Worm (Caenorhabditis elegans) whole organism, L4/young adult: ENCODE data around the gene K03B4.8.
A peak's percentile ranks its signal among the peaks of the same experiment; 100 is the strongest.

Experiments used
- W03F9.2 ChIP-seq: fragments of 150-350 bp; optimal IDR thresholded peaks from 2 replicates; lab custom pipeline; 2014; ENCODE audit warnings: missing biosample characterization, missing genetic modification characterization
- dao-5 ChIP-seq: sonication (generic microtip); optimal IDR thresholded peaks from 2 replicates; lab custom pipeline; 2016; ENCODE audit warnings: missing genotype, missing genetic modification characterization, moderate library complexity, missing compliant biosample characterization
- him-1 ChIP-seq: sonication (generic microtip); optimal IDR thresholded peaks from 2 replicates; lab custom pipeline; 2016; ENCODE audit warnings: missing genotype, missing genetic modification reagents, missing genetic modification characterization, missing compliant biosample characterization

The K03B4.8 gene

DNA sequence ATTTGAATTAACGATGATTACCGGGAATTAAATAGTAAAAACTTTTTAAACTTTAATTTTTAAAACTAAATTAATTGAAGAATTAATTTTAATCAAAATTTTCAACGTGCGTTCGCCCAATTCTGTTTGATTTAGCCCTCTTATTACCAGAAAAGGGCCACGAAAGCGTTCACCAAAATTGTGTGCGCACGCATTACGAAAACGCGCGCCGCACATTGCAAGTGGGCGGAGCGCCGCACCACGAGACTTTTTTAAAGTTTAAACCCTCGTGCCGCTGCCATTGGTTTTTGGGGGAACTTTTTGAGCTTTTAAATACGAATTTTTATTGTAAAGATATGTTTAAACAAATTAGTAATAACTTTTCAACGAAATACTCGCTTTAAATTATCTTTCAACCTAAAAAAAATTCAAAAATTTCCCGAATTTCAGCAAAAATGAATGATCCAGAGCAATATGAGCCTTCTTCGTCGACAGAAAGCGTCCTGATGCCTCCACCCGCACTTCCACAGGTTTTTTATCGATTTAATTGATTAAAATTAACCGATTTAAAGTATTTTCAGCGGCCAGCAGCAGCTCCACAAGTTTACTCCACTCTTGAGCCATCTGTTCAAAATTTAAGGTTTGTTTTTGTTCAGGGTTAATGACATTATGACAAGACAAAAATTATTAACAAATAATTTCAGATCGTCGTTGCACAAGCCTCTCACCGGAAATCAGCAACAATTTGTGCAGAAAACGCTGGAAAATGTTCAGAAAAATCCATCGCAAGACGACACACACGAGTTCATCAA is 12.5 kb upstream of the K03B4.8 start, which contains the start of gene taf-10:
Gene taf-10, plus strand, starts transcription at position 424 of the 791 bp plus-strand sequence.
- TF ChIP-seq W03F9.2 (tag; lab: Kevin White, UChicago), result peak; percentile 54
- no peak for TF ChIP-seq him-1 (tag; lab: Kevin White, UChicago)

DNA sequence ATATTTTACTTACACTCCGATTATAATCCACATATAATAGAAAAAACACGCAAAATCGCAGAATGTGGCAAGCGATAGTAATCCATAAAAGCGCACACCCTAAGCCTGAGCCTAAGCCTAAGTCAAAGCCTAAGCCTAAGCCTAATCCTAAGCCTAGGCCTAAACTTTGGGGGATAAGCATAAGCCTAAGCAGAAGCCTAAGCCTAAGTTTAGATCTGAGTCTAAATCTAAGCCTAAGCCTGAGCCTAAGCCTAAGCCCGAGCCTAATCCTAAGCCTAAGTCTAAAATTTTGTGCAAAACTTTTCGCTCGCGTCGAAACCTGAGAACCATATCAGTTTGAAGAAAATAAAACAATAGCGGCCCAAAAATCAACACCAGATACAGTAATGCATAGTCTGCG is 9.7 kb upstream of the K03B4.8 start:
- TF ChIP-seq him-1 (tag; lab: Kevin White, UChicago) (no peak), W03F9.2 (tag; lab: Kevin White, UChicago) (no peak), dao-5 (tag; lab: Kevin White, UChicago) (no peak)

DNA sequence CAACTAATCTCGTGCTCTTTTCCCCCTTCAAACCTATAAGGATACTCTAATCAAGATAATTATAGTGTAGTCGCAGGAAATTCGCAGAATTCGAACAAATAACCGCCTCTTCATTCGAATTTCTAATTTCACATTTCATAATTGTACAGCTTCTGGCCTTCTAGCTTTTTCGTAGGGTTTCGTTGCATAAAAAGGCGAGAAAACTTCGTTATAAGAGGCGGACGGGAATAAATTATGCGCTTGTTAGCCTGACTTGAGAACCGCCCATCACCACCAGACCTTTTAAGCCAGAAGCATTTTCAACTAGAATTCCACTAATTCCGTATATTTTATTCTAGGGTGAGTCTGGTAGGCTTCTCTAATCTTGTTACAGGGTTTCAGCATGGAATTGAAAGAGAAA is 7.3 kb upstream of the K03B4.8 start, which contains the start of gene K03B4.4:
Gene K03B4.4, plus strand, starts transcription at position 301 of the 400 bp plus-strand sequence.
- TF ChIP-seq dao-5 (tag; lab: Kevin White, UChicago) (no peak), him-1 (tag; lab: Kevin White, UChicago) (no peak), W03F9.2 (tag; lab: Kevin White, UChicago) (no peak)

DNA sequence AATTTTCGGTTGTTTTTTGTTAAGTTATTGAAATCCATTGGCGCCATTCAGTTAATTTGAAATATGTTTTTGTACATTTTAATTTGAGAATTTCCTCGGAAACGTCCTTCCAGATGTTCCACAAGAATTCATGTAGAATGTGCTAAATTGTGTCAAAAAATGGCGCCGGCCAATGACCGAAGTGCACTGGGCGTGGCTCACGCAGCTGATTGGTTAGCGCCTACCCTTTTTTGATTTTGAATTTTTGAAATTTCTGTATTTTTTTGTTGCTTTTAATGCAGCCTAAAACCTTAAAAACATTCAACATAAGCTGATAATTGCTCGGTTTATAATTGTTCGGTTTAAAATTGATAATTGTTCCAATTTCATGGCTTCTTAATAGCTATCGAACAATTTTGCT is 2.4 kb upstream of the K03B4.8 start:
- TF ChIP-seq W03F9.2 (tag; lab: Kevin White, UChicago), result no peak
- no peak for TF ChIP-seq dao-5 (tag; lab: Kevin White, UChicago)
- no peak for TF ChIP-seq him-1 (tag; lab: Kevin White, UChicago)

DNA sequence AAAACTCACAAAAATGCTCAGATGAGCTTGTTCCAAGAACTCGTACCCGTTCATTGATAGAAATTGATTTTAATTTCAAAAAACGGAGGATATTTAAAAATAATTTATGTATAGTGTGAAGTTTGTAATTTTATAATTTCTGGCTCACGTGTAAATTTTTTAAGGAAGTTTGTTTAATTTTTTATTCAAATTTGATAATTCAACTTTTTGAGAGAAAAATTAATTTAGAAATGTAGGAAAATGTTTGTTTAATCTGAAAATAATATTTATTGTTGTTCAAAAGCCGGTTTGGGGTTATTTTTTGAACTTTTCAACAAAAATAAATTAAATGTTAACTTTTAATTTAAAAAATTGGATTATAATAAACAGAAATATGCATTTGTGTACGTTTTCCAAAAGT is 1.7 kb upstream of the K03B4.8 start, which contains the start of gene K03B4.6:
Gene K03B4.6, minus strand, starts transcription at position 101 of the 400 bp plus-strand sequence.
- TF ChIP-seq dao-5 (tag; lab: Kevin White, UChicago) (no peak), W03F9.2 (tag; lab: Kevin White, UChicago) (no peak), him-1 (tag; lab: Kevin White, UChicago) (no peak)

DNA sequence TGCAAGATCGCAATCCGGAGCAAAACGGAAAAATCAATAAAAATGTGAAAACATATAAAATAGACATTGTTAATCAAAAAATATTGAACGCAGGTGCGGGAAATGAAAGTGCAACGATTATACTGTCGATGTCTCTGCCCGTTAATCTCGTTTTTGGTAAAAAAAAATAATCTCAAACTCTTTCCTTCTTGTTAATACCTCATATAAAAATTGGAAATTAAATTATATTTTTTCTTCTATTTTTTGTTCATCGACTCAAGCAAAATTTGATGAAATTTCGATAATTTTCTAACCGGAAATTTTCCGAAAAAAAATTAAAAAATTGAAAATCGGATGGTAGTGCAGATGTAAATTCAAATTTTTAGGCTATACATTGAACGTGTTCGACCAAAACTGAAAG is 1.9 kb downstream of the K03B4.8 start, which contains the start of gene K03B4.9:
Gene K03B4.9, minus strand, starts transcription at position 101 of the 400 bp plus-strand sequence.
- TF ChIP-seq him-1 (tag; lab: Kevin White, UChicago) (no peak), W03F9.2 (tag; lab: Kevin White, UChicago) (no peak), dao-5 (tag; lab: Kevin White, UChicago) (no peak)

DNA sequence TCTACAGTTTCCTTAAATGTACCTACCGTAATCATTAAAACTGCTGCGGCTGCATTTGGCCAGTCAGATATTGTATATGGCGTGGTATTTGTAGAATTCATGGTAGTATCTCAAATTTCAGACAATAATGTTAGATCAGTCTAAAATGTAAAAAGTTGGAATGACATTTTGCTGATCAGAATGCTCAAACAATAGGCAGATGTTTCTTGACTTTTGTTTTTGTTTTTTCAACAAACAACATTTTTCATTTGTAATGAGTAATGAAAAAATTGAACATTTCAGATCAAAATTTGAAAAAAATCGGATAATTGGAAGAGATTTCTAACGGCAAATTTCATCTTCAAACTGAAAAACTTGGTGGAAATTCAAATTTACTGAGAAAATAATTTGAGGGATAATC is 5.8 kb downstream of the K03B4.8 start, which contains the start of gene srx-77:
Gene srx-77, minus strand, starts transcription at position 101 of the 400 bp plus-strand sequence.
- TF ChIP-seq dao-5 (tag; lab: Kevin White, UChicago) (no peak), W03F9.2 (tag; lab: Kevin White, UChicago) (no peak), him-1 (tag; lab: Kevin White, UChicago) (no peak)

DNA sequence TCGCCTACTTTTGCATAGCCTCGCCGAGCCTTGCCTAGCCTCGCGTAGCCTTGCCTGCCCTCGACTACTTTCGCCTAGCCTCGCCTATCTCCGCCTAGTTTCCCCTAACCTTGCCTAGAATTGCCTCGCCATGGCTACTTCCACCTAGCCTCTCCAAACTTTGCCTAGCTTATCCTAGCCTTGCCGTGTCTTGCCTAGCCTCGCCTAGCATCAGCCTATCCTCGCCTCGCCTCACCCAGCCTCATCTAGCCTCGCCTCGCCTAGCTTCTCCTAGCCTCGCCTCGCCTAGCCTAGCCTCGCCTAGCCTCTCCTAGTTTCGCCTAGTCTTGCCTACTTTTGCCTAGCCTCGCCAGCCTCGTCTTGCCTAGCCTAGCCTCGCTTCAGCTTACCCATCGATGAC is 7.3 kb downstream of the K03B4.8 start:
- no peak for TF ChIP-seq W03F9.2 (tag; lab: Kevin White, UChicago)
- TF ChIP-seq dao-5 (tag; lab: Kevin White, UChicago), result no peak
- no peak for TF ChIP-seq him-1 (tag; lab: Kevin White, UChicago)

DNA sequence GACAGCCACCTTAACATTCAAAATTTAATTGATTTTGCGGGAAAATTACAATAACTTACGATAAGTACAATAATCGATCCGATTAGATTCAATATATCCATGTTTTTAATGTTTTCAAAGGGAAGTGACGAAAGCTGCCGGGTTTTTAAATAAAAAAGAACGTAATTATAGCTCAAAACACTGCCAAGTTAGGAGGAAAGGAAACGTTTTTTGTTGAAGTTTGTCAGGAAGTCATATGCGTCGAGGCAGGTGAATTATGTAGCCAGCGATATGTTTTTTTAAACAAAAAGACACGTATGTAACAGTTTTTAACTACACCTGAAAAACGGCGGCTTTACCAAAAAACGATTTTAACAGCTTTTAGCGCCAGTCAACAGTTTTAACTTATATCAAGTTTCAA is 8.8 kb downstream of the K03B4.8 start, which contains the start of gene srx-73:
Gene srx-73, minus strand, starts transcription at position 101 of the 400 bp plus-strand sequence.
- no peak for TF ChIP-seq dao-5 (tag; lab: Kevin White, UChicago)
- no peak for TF ChIP-seq him-1 (tag; lab: Kevin White, UChicago)
- no peak for TF ChIP-seq W03F9.2 (tag; lab: Kevin White, UChicago)

DNA sequence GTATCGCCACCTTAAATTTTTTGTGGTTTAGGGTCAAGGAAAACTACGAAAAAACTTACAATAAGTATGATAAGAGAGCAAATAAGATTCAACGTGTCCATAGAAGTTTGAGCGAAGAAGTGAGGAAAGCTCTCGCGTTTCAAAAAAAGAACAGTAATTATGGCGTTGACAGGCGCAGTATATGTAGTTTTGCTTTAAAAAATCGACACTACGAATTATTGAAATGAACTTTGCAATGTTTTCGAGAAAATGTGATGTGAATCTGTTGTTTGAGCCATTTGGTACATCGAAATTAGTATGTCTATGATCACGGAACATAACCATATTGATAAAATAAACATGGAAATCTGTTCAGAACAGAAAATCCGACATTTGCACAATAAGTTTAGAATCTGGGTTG is 12.0 kb downstream of the K03B4.8 start, which contains the start of gene srx-74:
Gene srx-74, minus strand, starts transcription at position 101 of the 400 bp plus-strand sequence.
- TF ChIP-seq dao-5 (tag; lab: Kevin White, UChicago) (no peak), W03F9.2 (tag; lab: Kevin White, UChicago) (no peak), him-1 (tag; lab: Kevin White, UChicago) (no peak)

DNA sequence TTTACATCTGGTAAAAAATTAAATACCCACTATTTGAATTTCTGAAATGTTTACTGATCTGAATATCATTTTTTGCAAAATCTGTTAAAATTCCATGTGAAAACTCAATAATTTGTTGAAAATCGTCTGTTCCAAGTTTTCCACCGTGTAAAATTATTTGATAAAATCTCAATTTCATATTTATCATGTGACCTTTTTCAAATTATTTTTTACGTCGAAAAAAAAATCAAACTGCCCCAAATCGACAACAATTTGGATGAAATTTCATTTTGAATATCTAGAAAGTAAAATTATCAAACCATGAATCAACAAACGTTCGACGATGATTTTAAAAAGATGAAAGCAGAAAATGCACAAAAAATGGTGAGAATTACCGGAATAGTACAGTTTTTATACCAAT is 19.2 kb downstream of the K03B4.8 start, which contains the start of gene F41F3.9:
Gene F41F3.9, plus strand, starts transcription at position 301 of the 400 bp plus-strand sequence.
- TF ChIP-seq dao-5 (tag; lab: Kevin White, UChicago), result no peak
- no peak for TF ChIP-seq W03F9.2 (tag; lab: Kevin White, UChicago)
- TF ChIP-seq him-1 (tag; lab: Kevin White, UChicago), result no peak

DNA sequence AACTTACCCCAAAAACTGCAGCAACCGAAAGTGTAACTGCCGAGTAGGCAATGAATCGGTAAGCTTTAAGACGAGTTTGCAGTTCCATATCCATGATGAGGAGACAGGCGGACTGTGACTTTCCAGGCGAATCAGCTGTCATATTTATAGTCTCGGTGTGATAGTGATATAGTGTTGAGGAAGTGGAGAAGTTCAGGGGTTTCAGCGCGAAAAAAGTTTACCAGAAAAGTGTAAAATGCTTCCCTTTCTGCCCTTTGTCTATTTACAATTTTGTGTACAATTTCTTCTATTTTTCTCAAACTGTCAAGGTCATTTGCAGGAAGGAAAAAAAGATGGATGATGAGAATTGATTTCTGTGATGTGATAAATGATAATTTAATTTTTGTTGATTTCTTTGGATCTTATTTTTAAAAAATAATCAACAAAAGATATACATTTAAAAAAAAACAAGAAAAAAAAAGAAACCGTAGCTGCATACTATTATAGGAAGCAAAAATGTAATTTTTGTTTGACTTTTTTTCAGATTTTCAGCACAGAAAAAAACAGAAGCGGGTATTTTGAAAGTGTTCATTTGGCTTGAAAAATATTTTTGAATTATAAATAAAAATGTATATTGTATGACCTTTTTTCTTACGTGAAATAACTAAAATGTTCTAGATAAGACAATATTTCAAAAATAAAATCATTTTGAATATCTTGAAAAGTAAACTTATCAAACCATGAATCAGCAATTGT is 20.4 kb downstream of the K03B4.8 start, which contains the start of the genes col-139 and F41F3.1:
Gene col-139, minus strand, starts transcription at position 101 of the 735 bp plus-strand sequence.
Gene F41F3.1, plus strand, starts transcription at position 685 of the 735 bp plus-strand sequence.
- TF ChIP-seq W03F9.2 (tag; lab: Kevin White, UChicago), result no peak
- TF ChIP-seq him-1 (tag; lab: Kevin White, UChicago), result no peak
- TF ChIP-seq dao-5 (tag; lab: Kevin White, UChicago), result no peak
